Fruit fly (Drosophila melanogaster) whole organism, pupa: Measurements from ENCODE around the gene PGRP-LE.

Experiments used
- CG10348 ChIP-seq: fragments of 200-800 bp; sonication (Bioruptor generic); IDR thresholded peaks from 2 replicates; pipeline ENCODE4 v1.3.6; 2022; ENCODE audit warnings: missing biosample characterization, missing genetic modification characterization
- CG12605 ChIP-seq: fragments of 200-800 bp; sonication (Bioruptor generic); IDR thresholded peaks from 2 replicates; pipeline ENCODE4 v1.3.6; 2022; ENCODE audit warnings: missing biosample characterization, missing genetic modification characterization
- CG13204 ChIP-seq: fragments of 200-800 bp; sonication (Bioruptor generic); optimal IDR thresholded peaks from 2 replicates; lab custom pipeline; 2018; ENCODE audit warnings: missing biosample characterization, mild to moderate bottlenecking, missing genetic modification characterization, moderate library complexity
- CG17806 ChIP-seq: fragments of 200-800 bp; sonication (Bioruptor generic); optimal IDR thresholded peaks from 2 replicates; lab custom pipeline; 2018; ENCODE audit warnings: missing biosample characterization, mild to moderate bottlenecking, missing genetic modification characterization, moderate library complexity
- CG32121 ChIP-seq: fragments of 200-800 bp; sonication (Bioruptor generic); IDR thresholded peaks from 2 replicates; pipeline ENCODE4 v1.3.6; 2022; ENCODE audit warnings: missing biosample characterization, missing genetic modification characterization
- CG4496 ChIP-seq: fragments of 200-800 bp; sonication (Bioruptor generic); IDR thresholded peaks from 3 replicates; pipeline ENCODE4 v1.3.6; 2022; ENCODE audit warnings: missing biosample characterization, missing genetic modification characterization
- CG8159 ChIP-seq: fragments of 200-800 bp; sonication (Bioruptor generic); optimal IDR thresholded peaks from 3 replicates; lab custom pipeline; 2018; ENCODE audit warnings: missing biosample characterization, mild to moderate bottlenecking, missing genetic modification characterization, moderate library complexity
- CG8301 ChIP-seq: fragments of 200-800 bp; sonication (Bioruptor generic); optimal IDR thresholded peaks from 2 replicates; lab custom pipeline; 2018; ENCODE audit warnings: missing biosample characterization, mild to moderate bottlenecking, missing genetic modification characterization
- D1 ChIP-seq: fragments of 200-800 bp; sonication (Bioruptor generic); optimal IDR thresholded peaks from 2 replicates; lab custom pipeline; 2018; ENCODE audit warnings: missing biosample characterization, mild to moderate bottlenecking, missing genetic modification characterization, moderate library complexity
- EcR ChIP-seq: fragments of 200-800 bp; sonication (Bioruptor generic); optimal IDR thresholded peaks from 3 replicates; lab custom pipeline; 2019; ENCODE audit warnings: missing biosample characterization, missing genetic modification characterization, mild to moderate bottlenecking, moderate library complexity, missing genetic modification reagents
- Ets98B ChIP-seq: fragments of 200-800 bp; sonication (Bioruptor generic); IDR thresholded peaks from 2 replicates; pipeline ENCODE4 v1.3.6; 2022; ENCODE audit warnings: missing biosample characterization, missing genetic modification characterization
- Pif1B ChIP-seq: fragments of 200-800 bp; sonication (Bioruptor generic); optimal IDR thresholded peaks from 3 replicates; lab custom pipeline; 2016; ENCODE audit warnings: missing biosample characterization, missing genetic modification characterization
- gl ChIP-seq: fragments of 200-800 bp; sonication (Bioruptor generic); optimal IDR thresholded peaks from 2 replicates; lab custom pipeline; 2018; ENCODE audit warnings: missing biosample characterization, mild to moderate bottlenecking, missing genetic modification characterization

DNA sequence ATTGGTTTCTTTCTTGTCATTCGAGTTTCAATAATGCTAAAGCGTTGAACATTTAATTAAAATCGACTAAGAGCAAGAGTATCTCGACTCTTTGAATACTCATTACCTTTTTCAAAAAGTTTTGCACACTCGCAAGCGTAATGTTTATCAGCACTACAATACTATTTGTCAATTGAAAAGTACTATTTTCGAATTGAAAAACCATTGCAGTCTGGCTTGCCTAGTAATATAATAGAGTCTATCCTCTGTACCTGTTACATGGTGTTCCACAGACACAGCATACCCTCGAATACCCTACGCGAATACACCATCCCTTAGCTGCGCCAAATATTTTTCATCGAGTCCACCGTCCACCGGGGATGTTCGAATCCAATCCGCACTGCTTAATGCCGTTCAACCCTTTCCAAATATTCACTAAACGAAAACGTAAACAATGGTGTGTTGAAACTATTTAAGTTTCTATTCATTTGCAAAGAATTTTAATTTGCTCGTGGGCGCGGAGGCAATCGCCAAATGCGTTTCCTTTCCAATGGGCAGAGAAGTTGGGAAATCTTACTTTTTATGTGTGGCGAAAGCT lies 15.0 kb upstream of the PGRP-LE start:
- TF ChIP-seq CG8301 (tag; lab: Kevin White, UChicago) (no peak), CG10348 (GFP tag; lab: Robert Waterston, UW) (no peak), CG32121 (GFP tag; lab: Robert Waterston, UW) (no peak), Ets98B (GFP tag; lab: Robert Waterston, UW) (no peak), Pif1B (GFP tag; lab: Kevin White, UChicago) (no peak), gl (tag; lab: Kevin White, UChicago) (no peak), D1 (tag; lab: Kevin White, UChicago) (no peak), CG13204 (GFP tag; lab: Kevin White, UChicago) (no peak), CG12605 (no peak), CG8159 (no peak), CG17806 (tag; lab: Kevin White, UChicago) (no peak), CG4496 (GFP tag; lab: Robert Waterston, UW) (no peak), EcR (GFP tag; lab: Kevin White, UChicago) (no peak)
